Worm (Caenorhabditis elegans): ENCODE measurements around the gene fbxa-80.
A peak's percentile ranks its signal among the peaks of the same experiment; 100 is the strongest.

DNA sequence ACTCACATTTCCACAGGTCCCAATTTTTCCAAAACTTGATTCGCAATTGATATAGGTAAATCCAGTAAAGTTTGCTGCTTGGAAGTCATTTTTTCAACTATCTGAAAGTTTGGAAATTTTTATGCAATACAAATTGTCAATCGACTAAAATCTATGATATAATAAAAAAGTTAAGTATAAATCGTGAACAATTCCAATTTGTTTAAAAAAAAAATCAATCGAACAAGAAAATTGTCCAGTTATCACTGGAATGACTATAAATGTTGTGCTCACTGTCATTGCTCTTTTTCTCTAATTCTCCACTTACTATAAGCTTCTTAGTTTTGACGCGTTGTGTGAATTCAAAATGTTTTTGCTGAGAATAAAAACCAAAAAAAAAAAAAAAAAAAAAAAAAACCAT, 45.9 kb downstream of the fbxa-80 start, which contains the start of gene fbxa-32:
- no peak for TF ChIP-seq nhr-90 (tag; optimal IDR thresholded peaks at IDR 0.05; ENCODE audit: poor library complexity)
- TF ChIP-seq lir-3 (tag; optimal IDR thresholded peaks at IDR 0.05; ENCODE audit: poor library complexity) = no peak
- TF ChIP-seq hlh-4 (tag; optimal IDR thresholded peaks at IDR 0.05) = no peak
- peak; percentile 16 for TF ChIP-seq elt-2 (tag; optimal IDR thresholded peaks at IDR 0.05)
- no peak for TF ChIP-seq lin-35 (GFP tag; optimal IDR thresholded peaks at IDR 0.05)
- TF ChIP-seq rnt-1 (tag; optimal IDR thresholded peaks at IDR 0.05) = no peak
- no peak for TF ChIP-seq vab-15 (tag; optimal IDR thresholded peaks at IDR 0.05)
- TF ChIP-seq nhr-237 (tag; optimal IDR thresholded peaks at IDR 0.05) = no peak
